Worm (Caenorhabditis elegans) whole organism, mixed stage, embryonic: ENCODE data around the gene C24A3.9.

Experiments used
- bed-3 ChIP-seq: fragments of 200-800 bp; sonication (Bioruptor generic); optimal IDR thresholded peaks from 3 replicates; lab custom pipeline; 2018; ENCODE audit warnings: mild to moderate bottlenecking, missing genetic modification characterization, moderate library complexity, missing compliant biosample characterization
- lin-13 ChIP-seq: fragments of 150-350 bp; optimal IDR thresholded peaks from 2 replicates; lab custom pipeline; 2014; ENCODE audit warnings: missing biosample characterization, missing genetic modification characterization
- nhr-2 ChIP-seq: fragments of 150-350 bp; optimal IDR thresholded peaks from 2 replicates; lab custom pipeline; 2014; ENCODE audit warnings: missing biosample characterization, missing genetic modification characterization
- nhr-28 ChIP-seq: fragments of 150-350 bp; optimal IDR thresholded peaks from 2 replicates; lab custom pipeline; 2014; ENCODE audit warnings: missing biosample characterization, missing genetic modification characterization
- pha-4 ChIP-seq: fragments of 150-350 bp; optimal IDR thresholded peaks from 2 replicates; lab custom pipeline; 2018; ENCODE audit warnings: missing biosample characterization, missing genetic modification reagents, missing genetic modification characterization

DNA sequence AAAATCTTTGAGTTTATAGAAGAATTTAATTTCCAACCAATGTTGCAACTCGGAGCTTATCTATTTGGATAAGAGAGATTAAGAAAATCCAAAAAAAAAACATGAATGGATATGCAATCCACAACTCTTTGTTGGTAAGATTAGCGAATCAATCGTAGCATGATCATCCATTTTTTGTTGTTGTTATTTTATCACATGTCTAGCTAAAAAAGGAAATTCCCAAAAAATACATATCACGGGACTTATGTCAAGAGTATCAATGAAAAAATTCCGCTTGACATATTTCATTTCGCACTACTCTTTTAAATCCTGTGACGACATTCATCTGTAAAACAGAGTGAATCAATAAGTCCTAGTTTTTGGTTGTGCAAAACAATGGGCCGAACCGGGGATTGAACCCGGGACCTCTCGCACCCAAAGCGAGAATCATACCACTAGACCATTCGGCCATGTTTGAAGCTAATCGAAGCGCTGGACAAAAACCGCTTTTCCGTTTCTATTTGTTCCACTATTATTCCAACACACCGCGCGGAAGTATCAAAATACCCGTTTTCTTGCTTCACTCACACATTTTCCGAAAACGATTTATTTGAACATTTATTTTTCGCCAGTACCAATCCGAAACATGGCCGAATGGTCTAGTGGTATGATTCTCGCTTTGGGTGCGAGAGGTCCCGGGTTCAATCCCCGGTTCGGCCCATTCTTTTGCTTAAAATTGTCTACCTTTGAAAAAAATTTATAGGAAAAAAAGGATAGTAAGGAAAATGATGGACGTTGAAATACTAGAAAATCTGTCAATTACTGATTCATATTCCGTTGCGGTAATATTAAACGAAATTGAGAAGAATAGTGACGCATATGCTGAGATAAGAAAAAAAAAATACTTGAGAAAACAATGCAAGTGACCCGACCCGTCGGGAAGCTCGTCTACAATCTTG, 40.9 kb downstream of the C24A3.9 start:
- TF ChIP-seq lin-13 (tag; lab: Kevin White, UChicago) (no peak), nhr-28 (no peak), pha-4 (tag; lab: Kevin White, UChicago) (no peak), bed-3 (peak; percentile 27), nhr-2 (tag; lab: Kevin White, UChicago) (no peak)
